Worm (Caenorhabditis elegans) whole organism, L1 larva: ENCODE measurements around the gene F20D6.15.

ENCODE experiments used
- C16A3.4 ChIP-seq: fragments of 150-350 bp; optimal IDR thresholded peaks from 2 replicates; lab custom pipeline; 2014; ENCODE audit warnings: missing biosample characterization, missing genetic modification characterization
- C34B4.2 ChIP-seq: sonication (generic microtip); optimal IDR thresholded peaks from 2 replicates; lab custom pipeline; 2017; ENCODE audit warnings: mild to moderate bottlenecking, missing genetic modification characterization, missing compliant biosample characterization
- Y116A8C.19 ChIP-seq: sonication (generic microtip); optimal IDR thresholded peaks from 2 replicates; lab custom pipeline; 2016; ENCODE audit warnings: missing compliant biosample characterization, missing genetic modification characterization, borderline replicate concordance
- blmp-1 ChIP-seq: fragments of 150-350 bp; optimal IDR thresholded peaks from 2 replicates; lab custom pipeline; 2014; ENCODE audit warnings: missing biosample characterization, missing genetic modification characterization
- ceh-8 ChIP-seq: fragments of 200-800 bp; sonication (Bioruptor generic); optimal IDR thresholded peaks from 2 replicates; lab custom pipeline; 2018; ENCODE audit warnings: mild to moderate bottlenecking, missing genetic modification characterization, moderate library complexity, missing compliant biosample characterization
- ceh-82 ChIP-seq, 3 experiments: fragments of 150-350 bp in 1 of 3; sonication (generic microtip) in 2 of 3; optimal IDR thresholded peaks; 2 replicates each; lab custom pipeline; 2014 to 2017; ENCODE audit warnings: missing biosample characterization in 3 of 3, missing genetic modification characterization in 3 of 3
- ceh-88 ChIP-seq: fragments of 200-800 bp; sonication (Bioruptor generic); IDR thresholded peaks from 2 replicates; pipeline ENCODE4 v1.3.6; 2022; ENCODE audit warnings: missing genetic modification characterization, missing compliant biosample characterization
- ceh-90 ChIP-seq: sonication (generic microtip); optimal IDR thresholded peaks from 2 replicates; lab custom pipeline; 2016; ENCODE audit warnings: missing genetic modification characterization, missing compliant biosample characterization
- ces-1 ChIP-seq: fragments of 150-350 bp; optimal IDR thresholded peaks from 2 replicates; lab custom pipeline; 2014; ENCODE audit warnings: missing biosample characterization, missing genetic modification reagents, missing genetic modification characterization
- dpl-1 ChIP-seq, 3 experiments: fragments of 150-350 bp in 2 of 3; sonication (generic microtip) in 1 of 3; optimal IDR thresholded peaks; 2 replicates each; lab custom pipeline; 2014 to 2017; ENCODE audit warnings: missing biosample characterization in 3 of 3, missing genetic modification characterization in 3 of 3, missing genetic modification reagents in 3 of 3
- elt-2 ChIP-seq: sonication (generic microtip); optimal IDR thresholded peaks from 2 replicates; lab custom pipeline; 2016; ENCODE audit warnings: missing genetic modification characterization, mild to moderate bottlenecking, inconsistent platforms, missing compliant biosample characterization, missing genetic modification reagents
- fkh-4 ChIP-seq: sonication (generic microtip); optimal IDR thresholded peaks from 2 replicates; lab custom pipeline; 2016; ENCODE audit warnings: missing compliant biosample characterization, missing genetic modification characterization, borderline replicate concordance
- fkh-8 ChIP-seq: sonication (generic microtip); optimal IDR thresholded peaks from 2 replicates; lab custom pipeline; 2016; ENCODE audit warnings: mild to moderate bottlenecking, missing genetic modification characterization, missing compliant biosample characterization
- fos-1 ChIP-seq: fragments of 150-350 bp; optimal IDR thresholded peaks from 2 replicates; lab custom pipeline; 2014; ENCODE audit warnings: missing biosample characterization, missing genetic modification characterization
- hlh-4 ChIP-seq: sonication (generic microtip); optimal IDR thresholded peaks from 2 replicates; lab custom pipeline; 2016; ENCODE audit warnings: mild to moderate bottlenecking, missing genetic modification characterization, missing compliant biosample characterization
- hpl-2 ChIP-seq: fragments of 150-350 bp; optimal IDR thresholded peaks from 2 replicates; lab custom pipeline; 2014; ENCODE audit warnings: missing biosample characterization, missing genetic modification reagents, missing genetic modification characterization
- isw-1 ChIP-seq: fragments of 200-800 bp; sonication (Bioruptor generic); IDR thresholded peaks from 2 replicates; pipeline ENCODE4 v1.3.6; 2022; ENCODE audit warnings: missing genetic modification characterization, missing compliant biosample characterization
- lin-14 ChIP-seq: fragments of 200-800 bp; sonication (Bioruptor generic); optimal IDR thresholded peaks from 2 replicates; lab custom pipeline; 2018; ENCODE audit warnings: mild to moderate bottlenecking, missing genetic modification characterization, moderate library complexity, missing compliant biosample characterization
- lin-39 ChIP-seq: fragments of 150-350 bp; optimal IDR thresholded peaks from 2 replicates; lab custom pipeline; 2014; ENCODE audit warnings: missing biosample characterization, missing genetic modification reagents, missing genetic modification characterization
- lir-3 ChIP-seq: sonication (generic microtip); optimal IDR thresholded peaks from 2 replicates; lab custom pipeline; 2016; ENCODE audit warnings: mild to moderate bottlenecking, missing genetic modification characterization, moderate library complexity, missing compliant biosample characterization; ENCODE audit not compliant: poor library complexity
- lsy-2 ChIP-seq, 2 experiments: fragments of 150-350 bp; optimal IDR thresholded peaks; 2 replicates each; lab custom pipeline; 2014; ENCODE audit warnings: missing biosample characterization in 2 of 2, missing genetic modification characterization in 2 of 2
- mab-9 ChIP-seq: fragments of 200-800 bp; sonication (Bioruptor generic); IDR thresholded peaks from 2 replicates; pipeline ENCODE4 v1.3.6; 2022; ENCODE audit warnings: missing genetic modification reagents, missing genetic modification characterization, missing compliant biosample characterization
- mef-2 ChIP-seq: fragments of 150-350 bp; optimal IDR thresholded peaks from 2 replicates; lab custom pipeline; 2014; ENCODE audit warnings: missing biosample characterization, missing genetic modification characterization
- mep-1 ChIP-seq: fragments of 150-350 bp; optimal IDR thresholded peaks from 2 replicates; lab custom pipeline; 2014; ENCODE audit warnings: missing biosample characterization, missing genetic modification characterization
- nhr-12 ChIP-seq: sonication (generic microtip); optimal IDR thresholded peaks from 2 replicates; lab custom pipeline; 2017; ENCODE audit warnings: missing biosample characterization, missing genetic modification characterization
- nhr-19 ChIP-seq: fragments of 200-800 bp; sonication (Bioruptor generic); conservative IDR thresholded peaks from 2 replicates; pipeline ENCODE4 v1.3.6; 2022; ENCODE audit warnings: missing genetic modification characterization, missing compliant biosample characterization
- nhr-20 ChIP-seq: sonication (generic microtip); optimal IDR thresholded peaks from 2 replicates; lab custom pipeline; 2016; ENCODE audit warnings: mild to moderate bottlenecking, missing genetic modification characterization, missing compliant biosample characterization
- nhr-237 ChIP-seq: fragments of 150-350 bp; optimal IDR thresholded peaks from 2 replicates; lab custom pipeline; 2014; ENCODE audit warnings: missing biosample characterization, missing genetic modification characterization
- nhr-47 ChIP-seq: sonication (generic microtip); optimal IDR thresholded peaks from 2 replicates; lab custom pipeline; 2016; ENCODE audit warnings: mild to moderate bottlenecking, missing genetic modification characterization, moderate library complexity, missing compliant biosample characterization
- nhr-71 ChIP-seq: sonication (generic microtip); optimal IDR thresholded peaks from 2 replicates; lab custom pipeline; 2016; ENCODE audit warnings: mild to moderate bottlenecking, missing genetic modification characterization, moderate library complexity, missing compliant biosample characterization
- nhr-84 ChIP-seq: sonication (generic microtip); optimal IDR thresholded peaks from 2 replicates; lab custom pipeline; 2017; ENCODE audit warnings: missing biosample characterization, missing genetic modification characterization
- nhr-85 ChIP-seq: sonication (generic microtip); peaks from one replicate; lab custom pipeline; 2016; ENCODE audit warnings: missing genetic modification characterization, inconsistent platforms, missing compliant biosample characterization
- rnt-1 ChIP-seq: sonication (generic microtip); optimal IDR thresholded peaks from 2 replicates; lab custom pipeline; 2016; ENCODE audit warnings: mild to moderate bottlenecking, missing genetic modification characterization, moderate library complexity, missing compliant biosample characterization
- snpc-4 ChIP-seq: fragments of 150-350 bp; optimal IDR thresholded peaks from 2 replicates; lab custom pipeline; 2014; ENCODE audit warnings: missing biosample characterization, missing genetic modification characterization
- snu-23 ChIP-seq: sonication (generic microtip); optimal IDR thresholded peaks from 2 replicates; lab custom pipeline; 2016; ENCODE audit warnings: missing genetic modification characterization, missing compliant biosample characterization
- sup-37 ChIP-seq: fragments of 200-800 bp; sonication (Bioruptor generic); optimal IDR thresholded peaks from 2 replicates; lab custom pipeline; 2018; ENCODE audit warnings: mild to moderate bottlenecking, missing genetic modification characterization, missing compliant biosample characterization
- tlp-1 ChIP-seq: fragments of 150-350 bp; optimal IDR thresholded peaks from 2 replicates; lab custom pipeline; 2014; ENCODE audit warnings: missing biosample characterization, missing genetic modification characterization
- unc-98 ChIP-seq: fragments of 200-800 bp; sonication (Bioruptor generic); IDR thresholded peaks from 2 replicates; pipeline ENCODE4 v1.3.6; 2022; ENCODE audit warnings: missing genetic modification characterization, missing compliant biosample characterization

Gene F20D6.15

DNA sequence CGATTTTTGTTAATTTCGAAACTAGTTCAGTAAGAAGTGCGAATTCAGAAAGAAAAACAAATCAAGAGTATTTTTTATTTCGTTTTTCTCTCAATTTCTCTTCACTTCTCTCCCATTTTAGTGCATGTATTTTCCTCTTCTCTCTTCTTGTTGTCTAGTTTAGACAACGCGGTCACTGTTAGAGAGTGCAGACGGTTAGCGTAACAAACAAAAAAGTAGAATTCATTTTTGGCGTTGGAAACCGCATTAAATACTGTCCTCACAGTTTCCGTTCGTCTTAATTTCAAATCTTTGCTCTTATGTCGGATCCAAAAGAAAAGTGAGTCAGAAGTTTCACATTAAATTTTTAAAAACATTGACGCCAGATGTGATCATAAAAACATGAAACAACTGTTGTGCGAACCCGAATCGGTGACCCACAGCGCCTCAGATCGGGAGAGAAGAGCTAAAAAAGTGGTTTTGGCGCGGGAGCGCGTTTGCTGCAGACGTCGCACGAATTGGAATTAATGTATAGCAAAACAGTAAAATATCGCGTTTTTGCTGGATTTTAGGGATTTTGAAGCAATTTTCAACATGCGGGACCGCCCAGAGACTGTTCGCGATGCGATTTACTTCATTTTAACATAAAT lies 9.2 kb downstream of the F20D6.15 start, which contains the start of gene srp-7:
Gene srp-7 (plus strand): TSS at position 213 of the 629 bp plus-strand sequence.
- TF ChIP-seq ceh-88 (GFP tag; lab: Robert Waterston, UW) (0 out of 2 replicates have a peak, but pooled peaks have one; percentile 19), nhr-84 (tag; lab: Kevin White, UChicago) (no peak), nhr-20 (tag; lab: Kevin White, UChicago) (peak; percentile 35), snu-23 (GFP tag; lab: Kevin White, UChicago) (peak; percentile 9), Y116A8C.19 (tag; lab: Kevin White, UChicago) (no peak), ces-1 (no peak), ceh-8 (GFP tag; lab: Kevin White, UChicago) (no peak), nhr-85 (tag; lab: Kevin White, UChicago) (peak; percentile 40), sup-37 (GFP tag; lab: Kevin White, UChicago) (no peak), mep-1 (peak; percentile 34), dpl-1 (GFP tag; optimal IDR thresholded peaks at IDR 0.05; lab: Kevin White, UChicago) (no peak), blmp-1 (peak; percentile 56), C16A3.4 (no peak), elt-2 (tag; lab: Kevin White, UChicago) (no peak), fkh-4 (tag; lab: Kevin White, UChicago) (no peak), rnt-1 (tag; lab: Kevin White, UChicago) (peak; percentile 58), isw-1 (GFP tag; lab: Robert Waterston, UW) (peak; percentile 12; the same call in 1 of the 2 replicates), ceh-82 (tag; optimal IDR thresholded peaks at IDR 0.05; lab: Kevin White, UChicago) (peak in 1 of 3 experiments; percentile 28), unc-98 (GFP tag; lab: Robert Waterston, UW) (peak; percentile 42; the same call in 1 of the 2 replicates), fos-1 (tag; lab: Kevin White, UChicago) (no peak), nhr-71 (tag; lab: Kevin White, UChicago) (peak; percentile 32), mef-2 (tag; lab: Kevin White, UChicago) (no peak), nhr-47 (tag; lab: Kevin White, UChicago) (no peak), lin-14 (GFP tag; lab: Kevin White, UChicago) (peak; percentile 68), nhr-19 (GFP tag; lab: Robert Waterston, UW) (peak; percentile 74)

DNA sequence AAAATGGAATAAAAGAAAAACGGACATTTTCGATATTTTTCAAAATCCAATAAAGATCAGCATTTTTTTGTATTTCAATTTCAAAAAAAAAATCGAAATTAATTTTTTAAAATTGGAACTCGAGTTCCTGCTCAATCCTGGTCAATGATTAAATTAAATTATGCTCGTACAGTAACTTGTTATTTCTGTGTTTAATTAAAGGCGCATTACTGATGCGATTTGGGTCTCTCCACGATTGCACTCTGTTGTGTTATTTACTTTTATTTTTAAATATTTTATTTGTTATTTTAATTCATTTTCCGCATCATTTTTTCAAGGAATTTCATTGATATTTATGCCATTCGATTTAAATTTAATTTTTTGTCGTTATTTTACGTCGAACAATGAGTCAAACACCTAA lies 10.0 kb downstream of the F20D6.15 start:
- TF ChIP-seq snu-23 (GFP tag; lab: Kevin White, UChicago) (no peak), hpl-2 (no peak), fkh-8 (tag; lab: Kevin White, UChicago) (no peak), ceh-90 (tag; lab: Kevin White, UChicago) (no peak), nhr-237 (tag; lab: Kevin White, UChicago) (no peak), mab-9 (GFP tag; lab: Robert Waterston, UW) (no peak), snpc-4 (tag; lab: Kevin White, UChicago) (no peak), tlp-1 (tag; lab: Kevin White, UChicago) (no peak), C34B4.2 (tag; lab: Kevin White, UChicago) (no peak), lin-14 (GFP tag; lab: Kevin White, UChicago) (no peak), nhr-71 (tag; lab: Kevin White, UChicago) (no peak), fos-1 (tag; lab: Kevin White, UChicago) (no peak), nhr-84 (tag; lab: Kevin White, UChicago) (no peak), lsy-2 (tag; optimal IDR thresholded peaks at IDR 0.05; lab: Kevin White, UChicago) (no peak), dpl-1 (GFP tag; optimal IDR thresholded peaks at IDR 0.05; lab: Kevin White, UChicago) (no peak), lin-39 (tag; lab: Kevin White, UChicago) (no peak), lir-3 (no peak), hlh-4 (tag; lab: Kevin White, UChicago) (no peak), nhr-12 (tag; lab: Kevin White, UChicago) (no peak)
- TF ChIP-seq, all 84 proteins: peak for 0
